In the genomic region with DNA sequence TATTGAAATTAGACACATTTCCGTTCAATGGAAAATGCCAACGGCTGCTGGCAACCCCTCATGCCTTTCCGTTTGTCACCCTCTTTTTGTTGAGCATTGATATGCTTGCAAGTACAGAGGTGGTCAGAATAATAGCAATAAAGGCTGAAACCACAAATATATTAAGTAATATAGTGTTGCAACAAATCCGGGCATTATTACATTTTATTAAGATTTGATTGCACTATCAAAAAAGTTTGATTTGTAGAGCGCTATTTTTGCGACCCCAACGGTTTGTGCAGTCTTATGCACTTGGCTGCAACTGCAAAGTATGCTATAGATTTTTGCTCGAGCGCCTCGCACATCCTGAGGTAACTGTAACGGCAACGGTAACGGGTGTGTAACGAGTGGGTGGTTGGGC, we compare ENCODE assay signal across 2 fruit fly cellular contexts.
TF ChIP-seq lines count a peak whose summit lies in the region.

No protein-coding gene starts in this region.

TF ChIP-seq in whole organism, embryonic, 481 proteins besides CTCF, POLR2A, EP300 and RAD21 (continued from another document and continues in another):
- TF ChIP-seq CG33557 (GFP tag; optimal IDR thresholded peaks at IDR 0.05; lab: Kevin White, UChicago) (peak; percentile 1), MTF-1 (GFP tag; optimal IDR thresholded peaks at IDR 0.05; lab: Kevin White, UChicago; ENCODE audit: borderline replicate concordance) (no peak), BEAF-32 (GFP tag; optimal IDR thresholded peaks at IDR 0.05; lab: Kevin White, UChicago) (no peak), dimm (GFP tag; IDR thresholded peaks at IDR 0.05; lab: Robert Waterston, UW) (no peak), CG1529 (GFP tag; optimal IDR thresholded peaks at IDR 0.05; lab: Kevin White, UChicago) (peak; percentile 29), HHEX (GFP tag; optimal IDR thresholded peaks at IDR 0.05; lab: Kevin White, UChicago) (peak; percentile 19), Pdp1 (GFP tag; optimal IDR thresholded peaks at IDR 0.05; lab: Kevin White, UChicago) (peak in 1 of 2 experiments; percentile 23), CG17385 (GFP tag; optimal IDR thresholded peaks at IDR 0.05; lab: Kevin White, UChicago) (peak; percentile 24), corto (GFP tag; optimal IDR thresholded peaks at IDR 0.05; lab: Kevin White, UChicago) (no peak), CG17328 (GFP tag; IDR thresholded peaks at IDR 0.05; lab: Robert Waterston, UW) (peak; percentile 82), CG31441 (GFP tag; IDR thresholded peaks at IDR 0.05; lab: Robert Waterston, UW) (no peak), tio (GFP tag; optimal IDR thresholded peaks at IDR 0.05; lab: Kevin White, UChicago) (peak; percentile 18), CG2678 (tag; optimal IDR thresholded peaks at IDR 0.05; lab: Kevin White, UChicago) (peak; percentile 40), Sox100B (GFP tag; optimal IDR thresholded peaks at IDR 0.05; lab: Kevin White, UChicago) (peak; percentile 5), sima (GFP tag; optimal IDR thresholded peaks at IDR 0.05; lab: Kevin White, UChicago) (no peak), CG12155 (GFP tag; optimal IDR thresholded peaks at IDR 0.05; lab: Kevin White, UChicago) (peak; percentile 8), CG30431 (GFP tag; optimal IDR thresholded peaks at IDR 0.05; lab: Kevin White, UChicago) (peak; percentile 42), chn (GFP tag; optimal IDR thresholded peaks at IDR 0.05; lab: Kevin White, UChicago) (peak; percentile 2), Optix (GFP tag; IDR thresholded peaks at IDR 0.05; lab: Robert Waterston, UW) (peak; percentile 55; the same call in 1 of the 3 replicates), ewg (GFP tag; optimal IDR thresholded peaks at IDR 0.05; lab: Kevin White, UChicago) (peak; percentile 14), Ssrp (tag; optimal IDR thresholded peaks at IDR 0.05; lab: Kevin White, UChicago) (peak; percentile 50), CG17359 (tag; optimal IDR thresholded peaks at IDR 0.05; lab: Kevin White, UChicago) (peak; percentile 41), CG11696 (GFP tag; IDR thresholded peaks at IDR 0.05; lab: Robert Waterston, UW) (peak; percentile 79), CG6254 (GFP tag; optimal IDR thresholded peaks at IDR 0.05; lab: Kevin White, UChicago) (peak; percentile 56), CrebB (tag; optimal IDR thresholded peaks at IDR 0.05; lab: Kevin White, UChicago) (no peak), chm (GFP tag; IDR thresholded peaks at IDR 0.05; lab: Robert Waterston, UW) (peak; percentile 67; the same call in 1 of the 2 replicates), phol (tag; optimal IDR thresholded peaks at IDR 0.05; lab: Kevin White, UChicago) (peak; percentile 43), mld (GFP tag; IDR thresholded peaks at IDR 0.05; lab: Robert Waterston, UW; ENCODE audit: partially characterized antibody) (no peak), cato (GFP tag; optimal IDR thresholded peaks at IDR 0.05; lab: Kevin White, UChicago; ENCODE audit: borderline replicate concordance) (no peak), HLH4C (GFP tag; IDR thresholded peaks at IDR 0.05; lab: Robert Waterston, UW; ENCODE audit: partially characterized antibody) (no peak), gem (tag; optimal IDR thresholded peaks at IDR 0.05; lab: Kevin White, UChicago) (peak; percentile 66), CG3847 (GFP tag; IDR thresholded peaks at IDR 0.05; lab: Robert Waterston, UW) (0 out of 2 replicates have a peak, but pooled peaks have one; percentile 5), pum (GFP tag; optimal IDR thresholded peaks at IDR 0.05; lab: Kevin White, UChicago) (no peak), bcd (GFP tag; optimal IDR thresholded peaks at IDR 0.05; lab: Kevin White, UChicago) (peak; percentile 10), gsb-n (tag; optimal IDR thresholded peaks at IDR 0.05; lab: Kevin White, UChicago) (peak; percentile 75), Max (GFP tag; optimal IDR thresholded peaks at IDR 0.05; lab: Kevin White, UChicago) (peak; percentile 4), CG16815 (GFP tag; optimal IDR thresholded peaks at IDR 0.05; lab: Kevin White, UChicago) (peak; percentile 63), wor (GFP tag; IDR thresholded peaks at IDR 0.05; lab: Robert Waterston, UW) (0 out of 2 replicates have a peak, but pooled peaks have one; percentile 28), H2.0 (GFP tag; IDR thresholded peaks at IDR 0.05; lab: Robert Waterston, UW) (peak; percentile 16; the same call in 1 of the 2 replicates), CG10462 (GFP tag; optimal IDR thresholded peaks at IDR 0.05; lab: Kevin White, UChicago) (peak; percentile 6), sim (GFP tag; IDR thresholded peaks at IDR 0.05; lab: Robert Waterston, UW) (no peak), insv (GFP tag; optimal IDR thresholded peaks at IDR 0.05; lab: Kevin White, UChicago) (no peak), Dad (GFP tag; optimal IDR thresholded peaks at IDR 0.05; lab: Kevin White, UChicago) (no peak), CG3163 (GFP tag; optimal IDR thresholded peaks at IDR 0.05; lab: Kevin White, UChicago) (no peak), Hey (tag; optimal IDR thresholded peaks at IDR 0.05; lab: Kevin White, UChicago) (no peak), CG15601 (tag; optimal IDR thresholded peaks at IDR 0.05; lab: Kevin White, UChicago) (peak; percentile 23), CG9437 (GFP tag; optimal IDR thresholded peaks at IDR 0.05; lab: Kevin White, UChicago) (no peak), Oaz (GFP tag; IDR thresholded peaks at IDR 0.05; lab: Robert Waterston, UW) (0 out of 2 replicates have a peak, but pooled peaks have one; percentile 5), CG8924 (tag; optimal IDR thresholded peaks at IDR 0.05; lab: Kevin White, UChicago) (peak; percentile 38), CG6689 (GFP tag; IDR thresholded peaks at IDR 0.05; lab: Robert Waterston, UW) (peak; percentile 55), Chrac-16 (GFP tag; optimal IDR thresholded peaks at IDR 0.05; lab: Kevin White, UChicago) (peak; percentile 24), CG11504 (tag; optimal IDR thresholded peaks at IDR 0.05; lab: Kevin White, UChicago) (peak; percentile 41), gcm (GFP tag; optimal IDR thresholded peaks at IDR 0.05; lab: Kevin White, UChicago) (no peak), CG3407 (GFP tag; optimal IDR thresholded peaks at IDR 0.05; lab: Kevin White, UChicago) (peak; percentile 15), Asciz (GFP tag; optimal IDR thresholded peaks at IDR 0.05; lab: Kevin White, UChicago) (peak; percentile 14), ttk (GFP tag; IDR thresholded peaks at IDR 0.05; lab: Robert Waterston, UW) (no peak), dpn (GFP tag; optimal IDR thresholded peaks at IDR 0.05; lab: Kevin White, UChicago) (peak in 1 of 2 experiments; percentile 13), Deaf1 (tag; optimal IDR thresholded peaks at IDR 0.05; lab: Kevin White, UChicago) (no peak), chif (GFP tag; optimal IDR thresholded peaks at IDR 0.05; lab: Kevin White, UChicago) (peak in 1 of 2 experiments; percentile 38), CG14710 (tag; optimal IDR thresholded peaks at IDR 0.05; lab: Kevin White, UChicago) (peak; percentile 60), CG2875 (GFP tag; optimal IDR thresholded peaks at IDR 0.05; lab: Kevin White, UChicago) (peak; percentile 28), CG12391 (tag; optimal IDR thresholded peaks at IDR 0.05; lab: Kevin White, UChicago) (peak; percentile 62)

TF ChIP-seq in whole organism, prepupa, 60 proteins besides CTCF, POLR2A, EP300 and RAD21 (continued from another document):
- TF ChIP-seq CG7368 (GFP tag; optimal IDR thresholded peaks at IDR 0.05; lab: Kevin White, UChicago) (peak; percentile 60), CG16779 (tag; optimal IDR thresholded peaks at IDR 0.05; lab: Kevin White, UChicago) (no peak), fkh (GFP tag; optimal IDR thresholded peaks at IDR 0.05; lab: Kevin White, UChicago) (no peak), Sox15 (GFP tag; optimal IDR thresholded peaks at IDR 0.05; lab: Kevin White, UChicago) (peak; percentile 2), CG31627 (GFP tag; optimal IDR thresholded peaks at IDR 0.05; lab: Kevin White, UChicago) (peak; percentile 56), Eip75B (GFP tag; optimal IDR thresholded peaks at IDR 0.05; lab: Kevin White, UChicago) (peak; percentile 63), CG3919 (GFP tag; optimal IDR thresholded peaks at IDR 0.05; lab: Kevin White, UChicago) (peak; percentile 72), vri (GFP tag; optimal IDR thresholded peaks at IDR 0.05; lab: Kevin White, UChicago) (peak; percentile 51), achi (GFP tag; optimal IDR thresholded peaks at IDR 0.05; lab: Kevin White, UChicago) (peak; percentile 56), CG6854 (GFP tag; optimal IDR thresholded peaks at IDR 0.05; lab: Kevin White, UChicago) (no peak), CG15336 (GFP tag; IDR thresholded peaks at IDR 0.05; lab: Robert Waterston, UW) (peak; percentile 49), lz (GFP tag; optimal IDR thresholded peaks at IDR 0.05; lab: Kevin White, UChicago) (peak; percentile 63), CG10631 (GFP tag; optimal IDR thresholded peaks at IDR 0.05; lab: Kevin White, UChicago) (peak; percentile 54), Blimp-1 (GFP tag; optimal IDR thresholded peaks at IDR 0.05; lab: Kevin White, UChicago) (no peak), Met (GFP tag; optimal IDR thresholded peaks at IDR 0.05; lab: Kevin White, UChicago) (peak; percentile 72), CG11294 (GFP tag; IDR thresholded peaks at IDR 0.05; lab: Robert Waterston, UW) (no peak), CG3032 (tag; optimal IDR thresholded peaks at IDR 0.05; lab: Kevin White, UChicago) (peak; percentile 17), OdsH (GFP tag; optimal IDR thresholded peaks at IDR 0.05; lab: Kevin White, UChicago) (peak; percentile 67), svp (GFP tag; lab: Kevin White, UChicago) (peak; percentile 80), CG1621 (tag; optimal IDR thresholded peaks at IDR 0.05; lab: Kevin White, UChicago) (peak; percentile 70), CG6163 (GFP tag; IDR thresholded peaks at IDR 0.05; lab: Robert Waterston, UW) (peak; percentile 77; the same call in 2 of the 3 replicates), Ets21C (GFP tag; optimal IDR thresholded peaks at IDR 0.05; lab: Kevin White, UChicago) (peak; percentile 49), CG32006 (GFP tag; optimal IDR thresholded peaks at IDR 0.05; lab: Kevin White, UChicago) (peak; percentile 47), Eip78C (GFP tag; lab: Kevin White, UChicago) (peak; percentile 67), salr (GFP tag; optimal IDR thresholded peaks at IDR 0.05; lab: Kevin White, UChicago) (peak in 1 of 2 experiments; percentile 39), fd85E (GFP tag; optimal IDR thresholded peaks at IDR 0.05; lab: Kevin White, UChicago) (no peak), CG11762 (GFP tag; optimal IDR thresholded peaks at IDR 0.05; lab: Kevin White, UChicago; ENCODE audit: insufficient read depth) (peak; percentile 16), CG8319 (GFP tag; optimal IDR thresholded peaks at IDR 0.05; lab: Kevin White, UChicago) (peak; percentile 9), cyc (GFP tag; optimal IDR thresholded peaks at IDR 0.05; lab: Kevin White, UChicago) (peak; percentile 60), spab (GFP tag; optimal IDR thresholded peaks at IDR 0.05; lab: Kevin White, UChicago) (no peak), dsx (GFP tag; optimal IDR thresholded peaks at IDR 0.05; lab: Kevin White, UChicago; ENCODE audit: poor library complexity, severe bottlenecking) (no peak), Hr4 (GFP tag; optimal IDR thresholded peaks at IDR 0.05; lab: Kevin White, UChicago) (peak; percentile 46), Gug (GFP tag; IDR thresholded peaks at IDR 0.05; lab: Robert Waterston, UW) (no peak), CG10669 (GFP tag; optimal IDR thresholded peaks at IDR 0.05; lab: Kevin White, UChicago) (peak; percentile 76), CG11902 (GFP tag; optimal IDR thresholded peaks at IDR 0.05; lab: Kevin White, UChicago) (peak; percentile 13), CG8119 (GFP tag; IDR thresholded peaks at IDR 0.05; lab: Robert Waterston, UW) (peak; percentile 68), CG4318 (GFP tag; optimal IDR thresholded peaks at IDR 0.05; lab: Kevin White, UChicago) (no peak), Sox102F (GFP tag; optimal IDR thresholded peaks at IDR 0.05; lab: Kevin White, UChicago) (peak; percentile 66)
